Worm (Caenorhabditis elegans) whole organism, L4 larva: ENCODE results near the gene mdt-19.
A peak's percentile ranks its signal among the peaks of the same experiment; 100 is the strongest.

Source experiments
- F26F4.8 ChIP-seq: fragments of 200-800 bp; sonication (Bioruptor generic); conservative IDR thresholded peaks from 2 replicates; pipeline ENCODE4 v1.3.6; 2022; ENCODE audit warnings: missing genetic modification characterization, missing compliant biosample characterization
- T26A8.4 ChIP-seq: fragments of 200-800 bp; sonication (Bioruptor generic); IDR thresholded peaks from 2 replicates; pipeline ENCODE4 v1.3.6; 2022; ENCODE audit warnings: missing genetic modification characterization, missing compliant biosample characterization
- Y105C5A.15 ChIP-seq: fragments of 200-800 bp; sonication (Bioruptor generic); IDR thresholded peaks from 2 replicates; pipeline ENCODE4 v1.3.6; 2022; ENCODE audit warnings: missing genetic modification characterization, missing compliant biosample characterization
- ZK337.2 ChIP-seq: fragments of 200-800 bp; sonication (Bioruptor generic); IDR thresholded peaks from 2 replicates; pipeline ENCODE4 v1.3.6; 2022; ENCODE audit warnings: missing genetic modification reagents, missing genetic modification characterization, missing compliant biosample characterization
- aly-2 ChIP-seq: sonication (generic microtip); optimal IDR thresholded peaks from 2 replicates; lab custom pipeline; 2018; ENCODE audit warnings: missing biosample characterization, missing genetic modification characterization
- ama-1 ChIP-seq: fragments of 150-350 bp; optimal IDR thresholded peaks from 2 replicates; lab custom pipeline; 2014; ENCODE audit warnings: inconsistent platforms, mixed read lengths
- arid-1 ChIP-seq: fragments of 200-800 bp; sonication (Bioruptor generic); conservative IDR thresholded peaks from 2 replicates; pipeline ENCODE4 v1.3.6; 2022; ENCODE audit warnings: missing genetic modification reagents, missing genetic modification characterization, missing compliant biosample characterization
- ceh-32 ChIP-seq: sonication (generic microtip); optimal IDR thresholded peaks from 2 replicates; lab custom pipeline; 2016; ENCODE audit warnings: mild to moderate bottlenecking, missing genetic modification characterization, missing compliant biosample characterization; ENCODE audit not compliant: poor library complexity
- ces-1 ChIP-seq: fragments of 150-350 bp; sonication (generic microtip); optimal IDR thresholded peaks from 4 replicates; lab custom pipeline; 2014; ENCODE audit warnings: missing biosample characterization, missing genetic modification reagents, missing genetic modification characterization
- daf-19 ChIP-seq: fragments of 200-800 bp; sonication (Bioruptor generic); conservative IDR thresholded peaks from 2 replicates; pipeline ENCODE4 v1.3.6; 2022; ENCODE audit warnings: missing genetic modification characterization, missing compliant biosample characterization
- dmd-6 ChIP-seq: fragments of 200-800 bp; sonication (Bioruptor generic); IDR thresholded peaks from 2 replicates; pipeline ENCODE4 v1.3.6; 2022; ENCODE audit warnings: missing genetic modification reagents, missing genetic modification characterization, missing compliant biosample characterization
- dmd-8 ChIP-seq: fragments of 200-800 bp; sonication (Bioruptor generic); IDR thresholded peaks from 2 replicates; pipeline ENCODE4 v1.3.6; 2022; ENCODE audit warnings: missing genetic modification characterization, missing compliant biosample characterization
- duxl-1 ChIP-seq: sonication (generic microtip); optimal IDR thresholded peaks from 2 replicates; lab custom pipeline; 2016; ENCODE audit warnings: mild to moderate bottlenecking, missing genetic modification characterization, moderate library complexity, missing compliant biosample characterization; ENCODE audit not compliant: poor library complexity
- dve-1 ChIP-seq: sonication (generic microtip); optimal IDR thresholded peaks from 2 replicates; lab custom pipeline; 2017; ENCODE audit warnings: antibody characterized with exemption, mild to moderate bottlenecking, missing genetic modification characterization, missing compliant biosample characterization; ENCODE audit not compliant: insufficient read depth
- egl-43 ChIP-seq: fragments of 200-800 bp; sonication (Bioruptor generic); IDR thresholded peaks from 2 replicates; pipeline ENCODE4 v1.3.6; 2022; ENCODE audit warnings: missing genetic modification reagents, missing genetic modification characterization, missing compliant biosample characterization
- fos-1 ChIP-seq: fragments of 150-350 bp; optimal IDR thresholded peaks from 2 replicates; lab custom pipeline; 2014; ENCODE audit warnings: missing biosample characterization, missing genetic modification characterization
- gei-8 ChIP-seq: fragments of 200-800 bp; sonication (Bioruptor generic); optimal IDR thresholded peaks from 2 replicates; lab custom pipeline; 2018; ENCODE audit warnings: mild to moderate bottlenecking, missing genetic modification characterization, missing compliant biosample characterization
- hlh-30 ChIP-seq: sonication (generic microtip); optimal IDR thresholded peaks from 2 replicates; lab custom pipeline; 2017; ENCODE audit warnings: antibody characterized with exemption, mild to moderate bottlenecking, missing genetic modification characterization, missing compliant biosample characterization; ENCODE audit not compliant: insufficient read depth
- lin-15B ChIP-seq: fragments of 150-350 bp; sonication (generic microtip); optimal IDR thresholded peaks from 3 replicates; lab custom pipeline; 2014; ENCODE audit warnings: missing biosample characterization, missing genetic modification characterization
- lin-29 ChIP-seq: fragments of 200-800 bp; sonication (Bioruptor generic); IDR thresholded peaks from 2 replicates; pipeline ENCODE4 v1.3.6; 2022; ENCODE audit warnings: missing genetic modification reagents, missing genetic modification characterization, missing compliant biosample characterization
- lin-39 ChIP-seq: fragments of 150-350 bp; optimal IDR thresholded peaks from 2 replicates; lab custom pipeline; 2014; ENCODE audit warnings: missing biosample characterization, missing genetic modification reagents, missing genetic modification characterization
- lsy-2 ChIP-seq, 2 experiments: fragments of 150-350 bp in 1 of 2; sonication (generic microtip) in 1 of 2; optimal IDR thresholded peaks; 2 replicates each; lab custom pipeline; 2014 to 2017; ENCODE audit warnings: missing biosample characterization in 2 of 2, missing genetic modification characterization in 2 of 2
- mdl-1 ChIP-seq, 2 experiments: fragments of 150-350 bp in 1 of 2; sonication (generic microtip) in 1 of 2; optimal IDR thresholded peaks; 2 replicates each; lab custom pipeline; 2014 to 2017; ENCODE audit warnings: missing biosample characterization in 2 of 2, missing genetic modification characterization in 2 of 2
- mdt-29 ChIP-seq: fragments of 200-800 bp; sonication (Bioruptor generic); IDR thresholded peaks from 2 replicates; pipeline ENCODE4 v1.3.6; 2022; ENCODE audit warnings: missing genetic modification reagents, missing genetic modification characterization, missing compliant biosample characterization
- mxl-2 ChIP-seq: fragments of 200-800 bp; sonication (Bioruptor generic); conservative IDR thresholded peaks from 2 replicates; pipeline ENCODE4 v1.3.6; 2022; ENCODE audit warnings: missing genetic modification reagents, missing genetic modification characterization, missing compliant biosample characterization
- nhr-10 ChIP-seq: fragments of 150-350 bp; optimal IDR thresholded peaks from 2 replicates; lab custom pipeline; 2014; ENCODE audit warnings: missing biosample characterization, missing genetic modification characterization
- nhr-102 ChIP-seq: sonication (generic microtip); optimal IDR thresholded peaks from 2 replicates; lab custom pipeline; 2016; ENCODE audit warnings: mild to moderate bottlenecking, missing genetic modification characterization, moderate library complexity, missing compliant biosample characterization
- nhr-11 ChIP-seq: fragments of 150-350 bp; optimal IDR thresholded peaks from 2 replicates; lab custom pipeline; 2014; ENCODE audit warnings: missing biosample characterization, missing genetic modification characterization
- nhr-28 ChIP-seq: fragments of 150-350 bp; optimal IDR thresholded peaks from 2 replicates; lab custom pipeline; 2014; ENCODE audit warnings: missing biosample characterization, missing genetic modification characterization
- nhr-48 ChIP-seq: sonication (generic microtip); optimal IDR thresholded peaks from 2 replicates; lab custom pipeline; 2016; ENCODE audit warnings: mild to moderate bottlenecking, missing genetic modification characterization, missing compliant biosample characterization
- php-3 ChIP-seq: fragments of 200-800 bp; sonication (Bioruptor generic); IDR thresholded peaks from 2 replicates; pipeline ENCODE4 v1.3.6; 2022; ENCODE audit warnings: missing genetic modification reagents, missing genetic modification characterization, missing compliant biosample characterization
- rbr-2 ChIP-seq: sonication (generic microtip); optimal IDR thresholded peaks from 2 replicates; lab custom pipeline; 2016; ENCODE audit warnings: missing genotype, missing genetic modification characterization, missing compliant biosample characterization
- saeg-2 ChIP-seq: fragments of 200-800 bp; sonication (Bioruptor generic); IDR thresholded peaks from 2 replicates; pipeline ENCODE4 v1.3.6; 2022; ENCODE audit warnings: missing genetic modification reagents, missing genetic modification characterization, missing compliant biosample characterization
- skn-1 ChIP-seq: fragments of 150-350 bp; optimal IDR thresholded peaks from 2 replicates; lab custom pipeline; 2014; ENCODE audit warnings: missing biosample characterization, missing genetic modification characterization
- snpc-1.2 ChIP-seq: fragments of 200-800 bp; sonication (Bioruptor generic); IDR thresholded peaks from 2 replicates; pipeline ENCODE4 v1.3.6; 2022; ENCODE audit warnings: missing genetic modification reagents, missing genetic modification characterization, missing compliant biosample characterization
- snpc-4 ChIP-seq: fragments of 150-350 bp; optimal IDR thresholded peaks from 2 replicates; lab custom pipeline; 2014; ENCODE audit warnings: missing biosample characterization, missing genetic modification characterization
- spr-1 ChIP-seq: sonication (generic microtip); optimal IDR thresholded peaks from 2 replicates; lab custom pipeline; 2016; ENCODE audit warnings: mild to moderate bottlenecking, missing genetic modification characterization, missing compliant biosample characterization
- tag-97 ChIP-seq: fragments of 200-800 bp; sonication (Bioruptor generic); IDR thresholded peaks from 2 replicates; pipeline ENCODE4 v1.3.6; 2022; ENCODE audit warnings: missing genetic modification characterization, missing compliant biosample characterization
- tra-1 ChIP-seq: fragments of 200-800 bp; sonication (Bioruptor generic); IDR thresholded peaks from 2 replicates; pipeline ENCODE4 v1.3.6; 2022; ENCODE audit warnings: missing genetic modification reagents, missing genetic modification characterization, missing compliant biosample characterization
- unc-39 ChIP-seq: sonication (generic microtip); optimal IDR thresholded peaks from 2 replicates; lab custom pipeline; 2017; ENCODE audit warnings: missing biosample characterization, missing genetic modification characterization
- unc-62 ChIP-seq, 3 experiments: fragments of 150-350 bp in 1 of 3; sonication (generic microtip); optimal IDR thresholded peaks in 2 of 3; peaks in 1 of 3; 1 replicate in 1 of 3; 2 replicates in 2 of 3; lab custom pipeline; 2014 to 2017; ENCODE audit warnings: missing biosample characterization in 3 of 3, missing genetic modification characterization in 3 of 3, missing genetic modification reagents in 3 of 3, missing genotype in 1 of 3
- zfp-3 ChIP-seq: fragments of 200-800 bp; sonication (Bioruptor generic); conservative IDR thresholded peaks from 2 replicates; pipeline ENCODE4 v1.3.6; 2022; ENCODE audit warnings: missing genetic modification reagents, missing genetic modification characterization, missing compliant biosample characterization

Gene mdt-19

DNA sequence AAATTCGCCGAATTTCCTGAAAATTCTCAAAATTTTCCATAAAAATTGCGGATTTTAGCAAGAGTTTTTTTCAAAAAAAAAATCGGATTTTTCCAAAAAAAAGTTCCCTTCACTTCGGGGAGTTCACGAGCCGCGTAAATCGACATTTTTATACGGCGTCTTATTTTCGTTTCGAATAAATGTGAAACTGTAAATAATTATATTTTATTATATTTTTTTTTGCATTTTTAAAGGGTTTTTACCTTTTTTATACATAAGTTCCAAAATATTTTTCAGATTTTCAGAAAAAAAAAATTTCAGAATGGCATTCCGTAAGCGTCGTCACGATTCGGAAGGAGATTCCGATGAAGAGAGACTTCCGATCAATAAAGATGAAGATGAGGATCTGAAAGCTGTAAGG is 25.0 kb downstream of the mdt-19 start, which contains the start of gene Y71H2B.2:
Gene Y71H2B.2, plus strand, starts transcription at position 301 of the 400 bp plus-strand sequence.
- TF ChIP-seq snpc-1.2 (GFP tag; lab: Robert Waterston, UW) = no peak
- no peak for TF ChIP-seq ces-1 (GFP tag; lab: Kevin White, UChicago)
- no peak for TF ChIP-seq fos-1 (tag; lab: Kevin White, UChicago)
- no peak for TF ChIP-seq T26A8.4 (GFP tag; lab: Robert Waterston, UW)
- no peak for TF ChIP-seq F26F4.8 (GFP tag; lab: Robert Waterston, UW)
- no peak for TF ChIP-seq nhr-11
- no peak for TF ChIP-seq dve-1 (tag; lab: Kevin White, UChicago)
- TF ChIP-seq nhr-48 = no peak
- no peak for TF ChIP-seq aly-2 (tag; lab: Kevin White, UChicago)
- TF ChIP-seq lin-29 (GFP tag; lab: Robert Waterston, UW) = no peak
- no peak for TF ChIP-seq skn-1 (tag; lab: Kevin White, UChicago)
- TF ChIP-seq ZK337.2 (GFP tag; lab: Robert Waterston, UW) = no peak
- no peak for TF ChIP-seq saeg-2 (GFP tag; lab: Robert Waterston, UW)
- TF ChIP-seq mdt-29 (GFP tag; lab: Robert Waterston, UW) = no peak
- TF ChIP-seq mdl-1 (tag; optimal IDR thresholded peaks at IDR 0.05; lab: Kevin White, UChicago) = no peak
- TF ChIP-seq dmd-6 (GFP tag; lab: Robert Waterston, UW) = no peak
- no peak for TF ChIP-seq lin-15B (tag; lab: Kevin White, UChicago)
- no peak for TF ChIP-seq tra-1 (GFP tag; lab: Robert Waterston, UW)
- no peak for TF ChIP-seq php-3 (GFP tag; lab: Robert Waterston, UW)
- TF ChIP-seq ama-1 = no peak

DNA sequence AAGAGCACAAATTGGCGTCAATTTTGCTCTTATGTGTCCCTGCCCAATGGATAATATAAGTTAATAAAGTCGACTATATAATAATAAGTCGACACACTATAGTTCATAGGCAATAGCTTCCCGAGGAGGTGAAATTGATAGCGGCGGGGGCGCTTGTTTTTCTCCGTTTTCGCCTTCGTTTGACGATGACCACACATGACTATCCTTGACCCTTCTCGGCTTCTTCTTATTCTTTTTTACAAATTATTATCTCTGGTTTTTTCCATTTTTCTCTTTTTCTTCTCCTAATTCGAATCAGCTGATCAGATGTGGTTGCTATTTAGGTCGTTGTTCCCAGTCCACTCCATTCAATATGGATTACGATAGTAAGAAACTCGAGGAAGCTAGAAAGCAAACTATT is 30.8 kb downstream of the mdt-19 start, which contains the start of gene acbp-8:
Gene acbp-8, plus strand, starts transcription at position 324 of the 400 bp plus-strand sequence.
- TF ChIP-seq duxl-1 (tag; lab: Kevin White, UChicago) (no peak), Y105C5A.15 (no peak), nhr-28 (tag; lab: Kevin White, UChicago) (peak; percentile 3)

- no peak for TF ChIP-seq unc-39 (tag; lab: Kevin White, UChicago)
- no peak for TF ChIP-seq snpc-4
- TF ChIP-seq unc-62 (GFP tag; optimal IDR thresholded peaks at IDR 0.05 in 1 of 2; lab: Kevin White, UChicago) = peak in 1 of 2 experiments; percentile 9
- no peak for TF ChIP-seq unc-62 (tag; optimal IDR thresholded peaks at IDR 0.05; lab: Kevin White, UChicago)
- TF ChIP-seq nhr-10 = no peak
- no peak for TF ChIP-seq tag-97
- TF ChIP-seq lin-39 (tag; lab: Kevin White, UChicago) = no peak
- no peak for TF ChIP-seq spr-1 (tag; lab: Kevin White, UChicago)
- no peak for TF ChIP-seq arid-1 (GFP tag; lab: Robert Waterston, UW)
- TF ChIP-seq daf-19 = no peak
- peak in 1 of 2 experiments; percentile 30 for TF ChIP-seq lsy-2 (tag; optimal IDR thresholded peaks at IDR 0.05; lab: Kevin White, UChicago)
- no peak for TF ChIP-seq php-3 (GFP tag; lab: Robert Waterston, UW)
- peak; percentile 2 for TF ChIP-seq nhr-28 (tag; lab: Kevin White, UChicago)
- TF ChIP-seq nhr-102 (tag; lab: Kevin White, UChicago) = no peak
Observed at ce11 chrIII:2632819-2633398, 35.1 kb downstream of the mdt-19 start.

DNA sequence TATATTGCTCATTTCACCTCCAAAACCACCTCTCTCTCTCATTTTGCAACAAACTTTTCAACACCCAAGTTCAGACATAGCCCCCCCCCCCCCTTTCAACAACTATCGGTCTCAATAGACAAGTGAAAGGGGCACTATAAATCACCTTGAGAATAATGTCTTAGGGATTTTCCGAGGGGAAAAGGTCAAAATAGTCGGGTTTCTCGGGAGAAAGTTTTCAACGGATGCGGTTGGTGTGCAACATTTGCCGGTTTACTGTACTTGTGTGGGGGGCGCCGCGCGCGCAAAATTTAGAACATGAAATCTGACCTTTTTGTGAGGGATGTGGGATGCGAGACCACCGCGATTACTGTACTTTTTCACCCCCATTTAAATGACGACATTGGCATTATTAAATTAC is 36.7 kb downstream of the mdt-19 start:
- no peak for TF ChIP-seq rbr-2 (tag; lab: Kevin White, UChicago)
- TF ChIP-seq mxl-2 (GFP tag; lab: Robert Waterston, UW) = no peak
- no peak for TF ChIP-seq zfp-3
- TF ChIP-seq gei-8 = no peak
- no peak for TF ChIP-seq lin-15B (tag; lab: Kevin White, UChicago)
- TF ChIP-seq egl-43 = no peak
- TF ChIP-seq dmd-8 = no peak
- no peak for TF ChIP-seq T26A8.4 (GFP tag; lab: Robert Waterston, UW)
- TF ChIP-seq hlh-30 (tag; lab: Kevin White, UChicago) = no peak
- TF ChIP-seq aly-2 (tag; lab: Kevin White, UChicago) = no peak
- no peak for TF ChIP-seq spr-1 (tag; lab: Kevin White, UChicago)
- TF ChIP-seq fos-1 (tag; lab: Kevin White, UChicago) = no peak
- no peak for TF ChIP-seq Y105C5A.15
- no peak for TF ChIP-seq ceh-32 (tag; lab: Kevin White, UChicago)
